Worm (Caenorhabditis elegans): ENCODE data around the gene fbxa-128.

- no peak for TF ChIP-seq W03F9.2 (tag; optimal IDR thresholded peaks at IDR 0.05)
- TF ChIP-seq him-1 (tag; optimal IDR thresholded peaks at IDR 0.05), result no peak
Measured at ce11 chrIII:11129363-11129762, 9.6 kb downstream of the fbxa-128 start.

Data from whole organism, L4/young adult.